Fruit fly (Drosophila melanogaster) whole organism, embryonic: ENCODE data around the gene SCAR.
A peak's percentile ranks its signal among the peaks of the same experiment; 100 is the strongest.

Source experiments
- Atf6 ChIP-seq: fragments of 200-800 bp; sonication (Bioruptor generic); IDR thresholded peaks from 2 replicates; pipeline ENCODE4 v1.3.6; 2022; ENCODE audit warnings: missing biosample characterization, missing genetic modification characterization
- CG10209 ChIP-seq: fragments of 200-800 bp; sonication (Bioruptor generic); optimal IDR thresholded peaks from 3 replicates; lab custom pipeline; 2017; ENCODE audit warnings: missing biosample characterization, mild to moderate bottlenecking, missing genetic modification characterization, missing genetic modification reagents
- CG10267 ChIP-seq: fragments of 200-800 bp; sonication (Bioruptor generic); optimal IDR thresholded peaks from 2 replicates; lab custom pipeline; 2018; ENCODE audit warnings: missing biosample characterization, mild to moderate bottlenecking, missing genetic modification characterization, moderate library complexity
- CG10565 ChIP-seq: fragments of 200-800 bp; sonication (Bioruptor generic); optimal IDR thresholded peaks from 3 replicates; lab custom pipeline; 2016; ENCODE audit warnings: missing biosample characterization, mild to moderate bottlenecking, missing genetic modification characterization
- CG11723 ChIP-seq: fragments of 200-800 bp; sonication (Bioruptor generic); optimal IDR thresholded peaks from 2 replicates; lab custom pipeline; 2017; ENCODE audit warnings: missing biosample characterization, mild to moderate bottlenecking, missing genetic modification characterization
- CG12391 ChIP-seq: fragments of 200-800 bp; sonication (Bioruptor generic); optimal IDR thresholded peaks from 3 replicates; lab custom pipeline; 2018; ENCODE audit warnings: missing biosample characterization, mild to moderate bottlenecking, missing genetic modification characterization, moderate library complexity
- CG14667 ChIP-seq: fragments of 200-800 bp; sonication (Bioruptor generic); IDR thresholded peaks from 2 replicates; pipeline ENCODE4 v1.3.6; 2022; ENCODE audit warnings: missing biosample characterization, missing genetic modification characterization
- CG15514 ChIP-seq: fragments of 200-800 bp; sonication (Bioruptor generic); optimal IDR thresholded peaks from 3 replicates; lab custom pipeline; 2017; ENCODE audit warnings: missing biosample characterization, missing genetic modification characterization, mild to moderate bottlenecking, moderate library complexity, missing genetic modification reagents
- CG16863 ChIP-seq: fragments of 200-800 bp; sonication (Bioruptor generic); optimal IDR thresholded peaks from 3 replicates; lab custom pipeline; 2016; ENCODE audit warnings: missing biosample characterization, missing genetic modification characterization
- CG17186 ChIP-seq: fragments of 200-800 bp; sonication (Bioruptor generic); optimal IDR thresholded peaks from 3 replicates; lab custom pipeline; 2017; ENCODE audit warnings: missing biosample characterization, missing genetic modification reagents, missing genetic modification characterization
- CG17361 ChIP-seq: fragments of 200-800 bp; sonication (Bioruptor generic); IDR thresholded peaks from 3 replicates; pipeline ENCODE4 v1.3.6; 2022; ENCODE audit warnings: missing biosample characterization, missing genetic modification characterization
- CG32772 ChIP-seq: fragments of 200-800 bp; sonication (Bioruptor generic); IDR thresholded peaks from 2 replicates; pipeline ENCODE4 v1.3.6; 2022; ENCODE audit warnings: missing biosample characterization, missing genetic modification characterization
- CG3838 ChIP-seq: fragments of 200-800 bp; sonication (Bioruptor generic); optimal IDR thresholded peaks from 3 replicates; lab custom pipeline; 2016; ENCODE audit warnings: missing biosample characterization, missing genetic modification characterization
- CG4424 ChIP-seq: fragments of 200-800 bp; sonication (Bioruptor generic); optimal IDR thresholded peaks from 3 replicates; lab custom pipeline; 2016; ENCODE audit warnings: missing biosample characterization, missing genetic modification characterization
- CG4730 ChIP-seq: fragments of 200-800 bp; sonication (Bioruptor generic); IDR thresholded peaks from 2 replicates; pipeline ENCODE4 v1.3.6; 2022; ENCODE audit warnings: missing biosample characterization, missing genetic modification characterization
- CG5245 ChIP-seq: fragments of 200-800 bp; sonication (Bioruptor generic); optimal IDR thresholded peaks from 3 replicates; lab custom pipeline; 2016; ENCODE audit warnings: missing biosample characterization, missing genetic modification characterization
- CG7271 ChIP-seq: fragments of 200-800 bp; sonication (Bioruptor generic); optimal IDR thresholded peaks from 2 replicates; lab custom pipeline; 2018; ENCODE audit warnings: missing biosample characterization, mild to moderate bottlenecking, missing genetic modification characterization, moderate library complexity
- CG7786 ChIP-seq: fragments of 200-800 bp; sonication (Bioruptor generic); optimal IDR thresholded peaks from 2 replicates; lab custom pipeline; 2016; ENCODE audit warnings: missing biosample characterization, missing genetic modification characterization
- CG8944 ChIP-seq: fragments of 200-800 bp; sonication (Bioruptor generic); optimal IDR thresholded peaks from 3 replicates; lab custom pipeline; 2016; ENCODE audit warnings: missing biosample characterization, missing genetic modification characterization
- CG9876 ChIP-seq: fragments of 200-800 bp; sonication (Bioruptor generic); optimal IDR thresholded peaks from 2 replicates; lab custom pipeline; 2016; ENCODE audit warnings: missing biosample characterization, missing genetic modification characterization
- Camta ChIP-seq: fragments of 200-800 bp; sonication (Bioruptor generic); optimal IDR thresholded peaks from 2 replicates; lab custom pipeline; 2016; ENCODE audit warnings: missing biosample characterization, missing genetic modification characterization
- CkIIα-i1 ChIP-seq: fragments of 200-800 bp; sonication (Bioruptor generic); IDR thresholded peaks from 2 replicates; pipeline ENCODE4 v1.3.6; 2022; ENCODE audit warnings: missing biosample characterization, missing genetic modification characterization
- Dfd ChIP-seq, 2 experiments: fragments of >200 bp; optimal IDR thresholded peaks; 2 replicates each; lab custom pipeline; 2017; ENCODE audit warnings: missing biosample characterization in 2 of 2, missing genetic modification characterization in 2 of 2
- Eip74EF ChIP-seq, 2 experiments: fragments of 200-800 bp in 1 of 2; fragments of >200 bp in 1 of 2; sonication (Bioruptor generic) in 1 of 2; optimal IDR thresholded peaks; 2 replicates each; lab custom pipeline; 2017 to 2019; ENCODE audit warnings: missing biosample characterization in 2 of 2, missing genetic modification characterization in 2 of 2, mild to moderate bottlenecking in 1 of 2, moderate library complexity in 1 of 2
- HLH54F ChIP-seq: fragments of 200-800 bp; sonication (Bioruptor generic); optimal IDR thresholded peaks from 3 replicates; lab custom pipeline; 2016; ENCODE audit warnings: missing biosample characterization, missing genetic modification characterization
- HmgZ ChIP-seq: fragments of 200-800 bp; sonication (Bioruptor generic); optimal IDR thresholded peaks from 2 replicates; lab custom pipeline; 2018; ENCODE audit warnings: missing biosample characterization, mild to moderate bottlenecking, missing genetic modification characterization
- MTF-1 ChIP-seq: fragments of 200-800 bp; sonication (Bioruptor generic); optimal IDR thresholded peaks from 2 replicates; lab custom pipeline; 2018; ENCODE audit warnings: missing biosample characterization, mild to moderate bottlenecking, missing genetic modification characterization, borderline replicate concordance
- Med ChIP-seq: fragments of 200-800 bp; sonication (Bioruptor generic); peaks from one replicate; lab custom pipeline; 2016; ENCODE audit warnings: missing biosample characterization, missing genetic modification characterization, mild to moderate bottlenecking, inconsistent platforms, moderate library complexity
- Rx ChIP-seq: fragments of 200-800 bp; sonication (Bioruptor generic); IDR thresholded peaks from 2 replicates; pipeline ENCODE4 v1.3.6; 2022; ENCODE audit warnings: missing biosample characterization, missing genetic modification characterization
- Sox102F ChIP-seq: fragments of 200-800 bp; sonication (Bioruptor generic); optimal IDR thresholded peaks from 2 replicates; lab custom pipeline; 2018; ENCODE audit warnings: missing biosample characterization, mild to moderate bottlenecking, missing genetic modification characterization, moderate library complexity
- Trl ChIP-seq, 3 experiments: fragments of >200 bp in 2 of 3; fragments of 200-800 bp in 1 of 3; sonication (Bioruptor generic) in 1 of 3; optimal IDR thresholded peaks; 2 replicates in 1 of 3; 3 replicates in 2 of 3; lab custom pipeline; 2016 to 2017; ENCODE audit warnings: missing biosample characterization in 1 of 3, missing genetic modification characterization in 1 of 3
- aop ChIP-seq: fragments of 200-800 bp; sonication (Bioruptor generic); IDR thresholded peaks from 2 replicates; pipeline ENCODE4 v1.3.6; 2022; ENCODE audit warnings: missing biosample characterization, missing genetic modification characterization
- cad ChIP-seq: fragments of >200 bp; optimal IDR thresholded peaks from 2 replicates; lab custom pipeline; 2017; ENCODE audit warnings: missing biosample characterization, missing genetic modification characterization
- chif ChIP-seq, 2 experiments: fragments of 200-800 bp; sonication (Bioruptor generic); optimal IDR thresholded peaks; 3 replicates each; lab custom pipeline; 2016; ENCODE audit warnings: missing biosample characterization in 2 of 2, missing genetic modification characterization in 2 of 2
- chinmo ChIP-seq: fragments of 200-800 bp; sonication (Bioruptor generic); IDR thresholded peaks from 4 replicates; pipeline ENCODE4 v1.3.6; 2022; ENCODE audit warnings: missing biosample characterization, missing genetic modification characterization; ENCODE audit not compliant: partially characterized antibody
- danr ChIP-seq: fragments of 200-800 bp; sonication (Bioruptor generic); IDR thresholded peaks from 2 replicates; pipeline ENCODE4 v1.3.6; 2022; ENCODE audit warnings: missing biosample characterization, missing genetic modification characterization
- dimm ChIP-seq: fragments of 200-800 bp; sonication (Bioruptor generic); IDR thresholded peaks from 2 replicates; pipeline ENCODE4 v1.3.6; 2022; ENCODE audit warnings: missing biosample characterization, missing genetic modification characterization
- gcm2 ChIP-seq: fragments of 200-800 bp; sonication (Bioruptor generic); optimal IDR thresholded peaks from 2 replicates; lab custom pipeline; 2016; ENCODE audit warnings: missing biosample characterization, missing genetic modification characterization
- grau ChIP-seq: fragments of 200-800 bp; optimal IDR thresholded peaks from 3 replicates; lab custom pipeline; 2019; ENCODE audit warnings: missing biosample characterization, mild to moderate bottlenecking, missing genetic modification characterization, moderate library complexity
- gro ChIP-seq: fragments of 200-800 bp; sonication (Bioruptor generic); optimal IDR thresholded peaks from 2 replicates; lab custom pipeline; 2016; ENCODE audit warnings: missing biosample characterization, missing genetic modification characterization
- inv ChIP-seq: fragments of 200-800 bp; sonication (Bioruptor generic); IDR thresholded peaks from 2 replicates; pipeline ENCODE4 v1.3.6; 2022; ENCODE audit warnings: missing biosample characterization, missing genetic modification characterization; ENCODE audit not compliant: partially characterized antibody
- jing ChIP-seq: fragments of 200-800 bp; sonication (Bioruptor generic); optimal IDR thresholded peaks from 2 replicates; lab custom pipeline; 2018; ENCODE audit warnings: missing biosample characterization, mild to moderate bottlenecking, missing genetic modification characterization
- lmd ChIP-seq: fragments of 200-800 bp; sonication (Bioruptor generic); IDR thresholded peaks from 2 replicates; pipeline ENCODE4 v1.3.6; 2022; ENCODE audit warnings: missing biosample characterization, missing genetic modification characterization
- mirr ChIP-seq: fragments of 200-800 bp; sonication (Bioruptor generic); optimal IDR thresholded peaks from 3 replicates; lab custom pipeline; 2018; ENCODE audit warnings: missing biosample characterization, mild to moderate bottlenecking, missing genetic modification characterization
- odd ChIP-seq: fragments of 200-800 bp; sonication (Bioruptor generic); optimal IDR thresholded peaks from 2 replicates; lab custom pipeline; 2017; ENCODE audit warnings: missing biosample characterization, mild to moderate bottlenecking, missing genetic modification characterization
- sc ChIP-seq, 3 experiments: fragments of >200 bp in 2 of 3; fragments of 200-800 bp in 1 of 3; sonication (Bioruptor generic) in 1 of 3; optimal IDR thresholded peaks; 2 replicates in 2 of 3; 3 replicates in 1 of 3; lab custom pipeline; 2017; ENCODE audit warnings: mild to moderate bottlenecking in 1 of 3, missing biosample characterization in 1 of 3, missing genetic modification characterization in 1 of 3, missing genetic modification reagents in 1 of 3
- tx ChIP-seq: fragments of 200-800 bp; sonication (Bioruptor generic); optimal IDR thresholded peaks from 2 replicates; lab custom pipeline; 2016; ENCODE audit warnings: missing biosample characterization, missing genetic modification characterization
- z ChIP-seq: fragments of 200-800 bp; sonication (Bioruptor generic); IDR thresholded peaks from 3 replicates; pipeline ENCODE4 v1.3.6; 2022; ENCODE audit warnings: missing biosample characterization, missing genetic modification characterization
- zf30C ChIP-seq: fragments of 200-800 bp; sonication (Bioruptor generic); optimal IDR thresholded peaks from 3 replicates; lab custom pipeline; 2018; ENCODE audit warnings: missing biosample characterization, mild to moderate bottlenecking, missing genetic modification characterization

Gene SCAR

dm6 chr2L:11003925-11004673 lies 27.5 kb downstream of the SCAR start, which contains the start of gene RpL9 (continued):
- TF ChIP-seq CG8944, result peak; percentile 18
- TF ChIP-seq grau (tag; lab: Kevin White, UChicago), result no peak
- peak; percentile 37 for TF ChIP-seq zf30C
- TF ChIP-seq CG10565 (GFP tag; lab: Kevin White, UChicago), result no peak
- TF ChIP-seq sc (optimal IDR thresholded peaks at IDR 0.05; lab: Kevin White, UChicago), result no peak
- peak; percentile 53 for TF ChIP-seq sc (GFP tag; optimal IDR thresholded peaks at IDR 0.05; lab: Kevin White, UChicago)
- peak; percentile 92 for TF ChIP-seq MTF-1 (GFP tag; lab: Kevin White, UChicago)
- peak; percentile 54 for TF ChIP-seq CG4424 (GFP tag; lab: Kevin White, UChicago)
- no peak for TF ChIP-seq CG10209 (GFP tag; lab: Kevin White, UChicago)
- TF ChIP-seq tx, result no peak
- TF ChIP-seq CkIIα-i1, result no peak
- peak; percentile 32 for TF ChIP-seq HLH54F (GFP tag; lab: Kevin White, UChicago)
- TF ChIP-seq CG7786 (GFP tag; lab: Kevin White, UChicago), result no peak
- TF ChIP-seq Sox102F, result no peak
- peak; percentile 73 for TF ChIP-seq gro (GFP tag; lab: Kevin White, UChicago)
- TF ChIP-seq CG16863 (GFP tag; lab: Kevin White, UChicago), result no peak
- TF ChIP-seq Trl (optimal IDR thresholded peaks at IDR 0.05; lab: Kevin White, UChicago), result no peak
- peak; percentile 83 for TF ChIP-seq Trl (GFP tag; optimal IDR thresholded peaks at IDR 0.05; lab: Kevin White, UChicago)
- no peak for TF ChIP-seq cad (GFP tag; lab: Kevin White, UChicago)
- no peak for TF ChIP-seq CG3838
- TF ChIP-seq inv, result no peak
- no peak for TF ChIP-seq jing (GFP tag; lab: Kevin White, UChicago)
- TF ChIP-seq Eip74EF (GFP tag; optimal IDR thresholded peaks at IDR 0.05; lab: Kevin White, UChicago), result no peak
- TF ChIP-seq Rx, result no peak
- peak; percentile 33 for TF ChIP-seq CG9876 (GFP tag; lab: Kevin White, UChicago)
- TF ChIP-seq lmd (GFP tag; lab: Robert Waterston, UW), result no peak
- TF ChIP-seq CG17361, result peak; percentile 50; the same call in 2 of the 3 replicates
- TF ChIP-seq Med (GFP tag; lab: Kevin White, UChicago), result peak; percentile 97
- TF ChIP-seq aop (GFP tag; lab: Robert Waterston, UW), result no peak
- no peak for TF ChIP-seq CG11723
- TF ChIP-seq Atf6, result peak; percentile 73
- peak; percentile 82 for TF ChIP-seq CG15514
- TF ChIP-seq danr (GFP tag; lab: Robert Waterston, UW), result no peak
- no peak for TF ChIP-seq Dfd (GFP tag; optimal IDR thresholded peaks at IDR 0.05; lab: Kevin White, UChicago)
- TF ChIP-seq Camta (GFP tag; lab: Kevin White, UChicago), result peak; percentile 70
- TF ChIP-seq z (GFP tag; lab: Robert Waterston, UW), result no peak
- no peak for TF ChIP-seq dimm (GFP tag; lab: Robert Waterston, UW)
- no peak for TF ChIP-seq CG32772 (GFP tag; lab: Robert Waterston, UW)
- TF ChIP-seq CG14667 (GFP tag; lab: Robert Waterston, UW), result no peak
- TF ChIP-seq chif (GFP tag; optimal IDR thresholded peaks at IDR 0.05; lab: Kevin White, UChicago), result peak in 1 of 2 experiments; percentile 28
- peak; percentile 20 for TF ChIP-seq CG5245 (GFP tag; lab: Kevin White, UChicago)
- TF ChIP-seq gcm2 (GFP tag; lab: Kevin White, UChicago), result peak; percentile 1
- no peak for TF ChIP-seq mirr (GFP tag; lab: Kevin White, UChicago)
- TF ChIP-seq CG7271 (tag; lab: Kevin White, UChicago), result peak; percentile 95
- TF ChIP-seq CG17186, result peak; percentile 99
- peak; percentile 30 for TF ChIP-seq HmgZ (tag; lab: Kevin White, UChicago)
- no peak for TF ChIP-seq CG12391
- no peak for TF ChIP-seq chinmo
- no peak; the same call in 1 of the 2 replicates for TF ChIP-seq CG4730 (GFP tag; lab: Robert Waterston, UW)
- peak; percentile 87 for TF ChIP-seq odd (GFP tag; lab: Kevin White, UChicago)
- TF ChIP-seq CG10267 (tag; lab: Kevin White, UChicago), result peak; percentile 72
